Worm (Caenorhabditis elegans) whole organism, young adult: ENCODE measurements around the gene ddb-1.

Experiments used
- B0336.3 ChIP-seq: fragments of 200-800 bp; sonication (Bioruptor generic); IDR thresholded peaks from 2 replicates; pipeline ENCODE4 v1.3.6; 2022; ENCODE audit warnings: missing genetic modification characterization, missing compliant biosample characterization
- D2030.7 ChIP-seq: fragments of 200-800 bp; sonication (Bioruptor generic); IDR thresholded peaks from 2 replicates; pipeline ENCODE4 v1.3.6; 2022; ENCODE audit warnings: missing genetic modification reagents, missing genetic modification characterization, missing compliant biosample characterization
- F37B4.10 ChIP-seq: fragments of 200-800 bp; sonication (Bioruptor generic); IDR thresholded peaks from 2 replicates; pipeline ENCODE4 v1.3.6; 2022; ENCODE audit warnings: missing genetic modification characterization, missing compliant biosample characterization
- F52B5.7 ChIP-seq: sonication (generic microtip); optimal IDR thresholded peaks from 2 replicates; lab custom pipeline; 2016; ENCODE audit warnings: mild to moderate bottlenecking, missing genetic modification characterization, missing compliant biosample characterization
- F57C9.4 ChIP-seq: sonication (generic microtip); optimal IDR thresholded peaks from 2 replicates; lab custom pipeline; 2017; ENCODE audit warnings: mild to moderate bottlenecking, missing genetic modification characterization, missing compliant biosample characterization
- K11D2.4 ChIP-seq: fragments of 200-800 bp; sonication (Bioruptor generic); IDR thresholded peaks from 2 replicates; pipeline ENCODE4 v1.3.6; 2022; ENCODE audit warnings: missing genetic modification reagents, missing genetic modification characterization, missing compliant biosample characterization
- Y53F4B.3 ChIP-seq: fragments of 200-800 bp; sonication (Bioruptor generic); IDR thresholded peaks from 2 replicates; pipeline ENCODE4 v1.3.6; 2022; ENCODE audit warnings: missing genetic modification reagents, missing genetic modification characterization, missing compliant biosample characterization
- Y56A3A.18 ChIP-seq: fragments of 200-800 bp; sonication (Bioruptor generic); IDR thresholded peaks from 2 replicates; pipeline ENCODE4 v1.3.6; 2022; ENCODE audit warnings: missing genetic modification reagents, missing genetic modification characterization, missing compliant biosample characterization
- Y95B8A.8 ChIP-seq: fragments of 200-800 bp; sonication (Bioruptor generic); IDR thresholded peaks from 2 replicates; pipeline ENCODE4 v1.3.6; 2022; ENCODE audit warnings: missing genetic modification reagents, missing genetic modification characterization, missing compliant biosample characterization
- ZK185.1 ChIP-seq: sonication (generic microtip); optimal IDR thresholded peaks from 2 replicates; lab custom pipeline; 2016; ENCODE audit warnings: mild to moderate bottlenecking, missing genetic modification characterization, missing compliant biosample characterization; ENCODE audit not compliant: poor library complexity, severe bottlenecking
- ama-1 ChIP-seq, 3 experiments: fragments of 150-350 bp in 1 of 3; sonication (generic microtip) in 2 of 3; optimal IDR thresholded peaks; 2 replicates each; lab custom pipeline; 2014 to 2018; ENCODE audit warnings: missing biosample characterization in 2 of 3, missing genetic modification characterization in 2 of 3, missing genetic modification reagents in 2 of 3
- attf-3 ChIP-seq: fragments of 200-800 bp; sonication (Bioruptor generic); conservative IDR thresholded peaks from 2 replicates; pipeline ENCODE4 v1.3.6; 2022; ENCODE audit warnings: missing genetic modification reagents, missing genetic modification characterization, missing compliant biosample characterization
- attf-5 ChIP-seq: fragments of 200-800 bp; sonication (Bioruptor generic); optimal IDR thresholded peaks from 2 replicates; lab custom pipeline; 2018; ENCODE audit warnings: mild to moderate bottlenecking, missing genetic modification characterization, missing compliant biosample characterization
- ccch-3 ChIP-seq: fragments of 200-800 bp; sonication (Bioruptor generic); optimal IDR thresholded peaks from 2 replicates; lab custom pipeline; 2018; ENCODE audit warnings: mild to moderate bottlenecking, missing genetic modification characterization, missing compliant biosample characterization
- cebp-1 ChIP-seq, 2 experiments: fragments of 200-800 bp in 1 of 2; sonication (Bioruptor generic) in 1 of 2; sonication (generic microtip) in 1 of 2; IDR thresholded peaks in 1 of 2; optimal IDR thresholded peaks in 1 of 2; 2 replicates each; pipeline versions ENCODE4 v1.3.6 to Lab custom; 2017 to 2022; ENCODE audit warnings: missing compliant biosample characterization in 2 of 2, missing genetic modification characterization in 2 of 2, mild to moderate bottlenecking in 1 of 2, missing genetic modification reagents in 1 of 2, moderate library complexity in 1 of 2
- cebp-2 ChIP-seq: fragments of 200-800 bp; sonication (Bioruptor generic); IDR thresholded peaks from 2 replicates; pipeline ENCODE4 v1.3.6; 2022; ENCODE audit warnings: missing genetic modification characterization, missing compliant biosample characterization
- ceh-27 ChIP-seq: fragments of 200-800 bp; sonication (Bioruptor generic); optimal IDR thresholded peaks from 2 replicates; lab custom pipeline; 2018; ENCODE audit warnings: mild to moderate bottlenecking, missing genetic modification characterization, moderate library complexity, missing compliant biosample characterization
- ceh-58 ChIP-seq: fragments of 200-800 bp; sonication (Bioruptor generic); IDR thresholded peaks from 2 replicates; pipeline ENCODE4 v1.3.6; 2022; ENCODE audit warnings: missing genetic modification characterization, missing compliant biosample characterization
- ceh-91 ChIP-seq: fragments of 200-800 bp; sonication (Bioruptor generic); IDR thresholded peaks from 2 replicates; pipeline ENCODE4 v1.3.6; 2022; ENCODE audit warnings: missing genetic modification reagents, missing genetic modification characterization, missing compliant biosample characterization
- dpff-1 ChIP-seq: sonication (generic microtip); optimal IDR thresholded peaks from 2 replicates; lab custom pipeline; 2017; ENCODE audit warnings: mild to moderate bottlenecking, missing genetic modification characterization, missing compliant biosample characterization
- ekl-4 ChIP-seq: fragments of 200-800 bp; sonication (Bioruptor generic); IDR thresholded peaks from 2 replicates; pipeline ENCODE4 v1.3.6; 2022; ENCODE audit warnings: missing genetic modification reagents, missing genetic modification characterization, missing compliant biosample characterization
- fkh-3 ChIP-seq: sonication (generic microtip); optimal IDR thresholded peaks from 2 replicates; lab custom pipeline; 2016; ENCODE audit warnings: mild to moderate bottlenecking, missing genetic modification characterization, missing compliant biosample characterization
- gei-17 ChIP-seq: fragments of 200-800 bp; sonication (Bioruptor generic); optimal IDR thresholded peaks from 2 replicates; lab custom pipeline; 2018; ENCODE audit warnings: mild to moderate bottlenecking, missing genetic modification characterization, missing compliant biosample characterization
- hmg-1.2 ChIP-seq: fragments of 200-800 bp; sonication (Bioruptor generic); IDR thresholded peaks from 2 replicates; pipeline ENCODE4 v1.3.6; 2022; ENCODE audit warnings: missing genetic modification reagents, missing genetic modification characterization, missing compliant biosample characterization
- hrde-1 ChIP-seq: sonication (generic microtip); optimal IDR thresholded peaks from 2 replicates; lab custom pipeline; 2016; ENCODE audit warnings: missing genetic modification characterization, mild to moderate bottlenecking, missing compliant biosample characterization, moderate library complexity, missing genotype, missing genetic modification reagents, borderline replicate concordance
- hsf-1 ChIP-seq: fragments of 200-800 bp; sonication (Bioruptor generic); IDR thresholded peaks from 2 replicates; pipeline ENCODE4 v1.3.6; 2022; ENCODE audit warnings: missing genetic modification reagents, missing genetic modification characterization, missing compliant biosample characterization
- lin-26 ChIP-seq: fragments of 200-800 bp; sonication (Bioruptor generic); IDR thresholded peaks from 2 replicates; pipeline ENCODE4 v1.3.6; 2022; ENCODE audit warnings: missing genetic modification reagents, missing genetic modification characterization, missing compliant biosample characterization
- lin-35 ChIP-seq, 3 experiments: fragments of 150-350 bp in 2 of 3; sonication (generic microtip) in 1 of 3; optimal IDR thresholded peaks; 2 replicates each; lab custom pipeline; 2014 to 2018; ENCODE audit warnings: missing biosample characterization in 3 of 3, missing genetic modification characterization in 3 of 3, missing genetic modification reagents in 3 of 3
- lir-1 ChIP-seq: fragments of 200-800 bp; sonication (Bioruptor generic); conservative IDR thresholded peaks from 2 replicates; pipeline ENCODE4 v1.3.6; 2022; ENCODE audit warnings: missing genetic modification reagents, missing genetic modification characterization, missing compliant biosample characterization
- lsy-27 ChIP-seq: sonication (generic microtip); optimal IDR thresholded peaks from 2 replicates; lab custom pipeline; 2017; ENCODE audit warnings: missing genetic modification characterization, mild to moderate bottlenecking, missing compliant biosample characterization, antibody characterized with exemption, missing genotype, borderline replicate concordance; ENCODE audit not compliant: insufficient read depth
- madf-10 ChIP-seq: sonication (generic microtip); optimal IDR thresholded peaks from 2 replicates; lab custom pipeline; 2016; ENCODE audit warnings: mild to moderate bottlenecking, missing genetic modification characterization, missing compliant biosample characterization
- madf-3 ChIP-seq: fragments of 200-800 bp; sonication (Bioruptor generic); IDR thresholded peaks from 2 replicates; pipeline ENCODE4 v1.3.6; 2022; ENCODE audit warnings: missing genetic modification reagents, missing genetic modification characterization, missing compliant biosample characterization
- madf-6 ChIP-seq: fragments of 200-800 bp; sonication (Bioruptor generic); IDR thresholded peaks from 2 replicates; pipeline ENCODE4 v1.3.6; 2022; ENCODE audit warnings: missing genetic modification reagents, missing genetic modification characterization, missing compliant biosample characterization
- mcd-1 ChIP-seq: fragments of 200-800 bp; sonication (Bioruptor generic); IDR thresholded peaks from 2 replicates; pipeline ENCODE4 v1.3.6; 2022; ENCODE audit warnings: missing genetic modification reagents, missing genetic modification characterization, missing compliant biosample characterization
- nhr-80 ChIP-seq: sonication (generic microtip); optimal IDR thresholded peaks from 2 replicates; lab custom pipeline; 2016; ENCODE audit warnings: missing genetic modification characterization, missing compliant biosample characterization
- rpc-1 ChIP-seq, 2 experiments: fragments of 150-350 bp in 1 of 2; sonication (generic microtip) in 1 of 2; optimal IDR thresholded peaks; 2 replicates each; lab custom pipeline; 2014 to 2018; ENCODE audit warnings: missing biosample characterization in 1 of 2, missing genetic modification characterization in 1 of 2, missing genetic modification reagents in 1 of 2, missing genotype in 1 of 2
- sdz-38 ChIP-seq: sonication (generic microtip); optimal IDR thresholded peaks from 2 replicates; lab custom pipeline; 2016; ENCODE audit warnings: missing genotype, missing genetic modification characterization, missing compliant biosample characterization
- snpc-1.1 ChIP-seq: sonication (generic microtip); optimal IDR thresholded peaks from 2 replicates; lab custom pipeline; 2017; ENCODE audit warnings: missing genetic modification characterization, mild to moderate bottlenecking, missing compliant biosample characterization, antibody characterized with exemption, moderate library complexity, missing genotype, missing genetic modification reagents; ENCODE audit not compliant: insufficient read depth
- snpc-3.4 ChIP-seq: sonication (generic microtip); optimal IDR thresholded peaks from 2 replicates; lab custom pipeline; 2017; ENCODE audit warnings: missing genetic modification characterization, mild to moderate bottlenecking, missing compliant biosample characterization, antibody characterized with exemption, moderate library complexity, missing genotype, missing genetic modification reagents
- somi-1 ChIP-seq: fragments of 200-800 bp; sonication (Bioruptor generic); optimal IDR thresholded peaks from 2 replicates; lab custom pipeline; 2018; ENCODE audit warnings: mild to moderate bottlenecking, missing genetic modification characterization, missing compliant biosample characterization
- sptf-2 ChIP-seq: fragments of 200-800 bp; sonication (Bioruptor generic); optimal IDR thresholded peaks from 2 replicates; lab custom pipeline; 2018; ENCODE audit warnings: mild to moderate bottlenecking, missing genetic modification characterization, missing compliant biosample characterization
- unc-130 ChIP-seq: sonication (generic microtip); optimal IDR thresholded peaks from 2 replicates; lab custom pipeline; 2016; ENCODE audit warnings: missing genetic modification reagents, missing genetic modification characterization, missing compliant biosample characterization
- unc-62 ChIP-seq: fragments of 150-350 bp; optimal IDR thresholded peaks from 2 replicates; lab custom pipeline; 2014; ENCODE audit warnings: missing biosample characterization, missing genetic modification reagents, missing genetic modification characterization
- ztf-18 ChIP-seq: sonication (generic microtip); optimal IDR thresholded peaks from 2 replicates; lab custom pipeline; 2016; ENCODE audit warnings: missing genotype, mild to moderate bottlenecking, missing genetic modification characterization, missing compliant biosample characterization

Gene ddb-1

ce11 chrIV:12089551-12089950 lies 31.4 kb downstream of the ddb-1 start, which contains the start of gene F11A10.6 (continued):
- TF ChIP-seq Y95B8A.8 (GFP tag; lab: Robert Waterston, UW) = no peak
- TF ChIP-seq rpc-1 (optimal IDR thresholded peaks at IDR 0.05; lab: Kevin White, UChicago) = no peak
- no peak for TF ChIP-seq rpc-1 (tag; optimal IDR thresholded peaks at IDR 0.05; lab: Kevin White, UChicago)
- TF ChIP-seq nhr-80 (tag; lab: Kevin White, UChicago) = no peak
- TF ChIP-seq unc-130 = no peak

ce11 chrIV:12088898-12089297 lies 32.1 kb downstream of the ddb-1 start:
- TF ChIP-seq ztf-18 (tag; lab: Kevin White, UChicago) (no peak), dpff-1 (no peak), gei-17 (GFP tag; lab: Kevin White, UChicago) (no peak), ceh-58 (no peak), fkh-3 (tag; lab: Kevin White, UChicago) (no peak), F37B4.10 (GFP tag; lab: Robert Waterston, UW) (no peak), F57C9.4 (tag; lab: Kevin White, UChicago) (no peak), hmg-1.2 (GFP tag; lab: Robert Waterston, UW) (peak; percentile 54; the same call in 1 of the 2 replicates), ama-1 (optimal IDR thresholded peaks at IDR 0.05; lab: Kevin White, UChicago) (peak; percentile 1), ama-1 (GFP tag; optimal IDR thresholded peaks at IDR 0.05; lab: Kevin White, UChicago) (no peak), sdz-38 (no peak), snpc-1.1 (no peak), madf-6 (GFP tag; lab: Robert Waterston, UW) (peak; percentile 35; the same call in 1 of the 2 replicates), sptf-2 (no peak), nhr-80 (tag; lab: Kevin White, UChicago) (peak; percentile 14), K11D2.4 (no peak), madf-3 (GFP tag; lab: Robert Waterston, UW) (no peak), lin-26 (GFP tag; lab: Robert Waterston, UW) (no peak), snpc-3.4 (tag; lab: Kevin White, UChicago) (no peak), hsf-1 (0 out of 2 replicates have a peak, but pooled peaks have one; percentile 15), somi-1 (GFP tag; lab: Kevin White, UChicago) (no peak), ZK185.1 (tag; lab: Kevin White, UChicago) (no peak), attf-3 (GFP tag; lab: Robert Waterston, UW) (no peak), Y53F4B.3 (GFP tag; lab: Robert Waterston, UW) (no peak), lsy-27 (tag; lab: Kevin White, UChicago) (no peak), mcd-1 (GFP tag; lab: Robert Waterston, UW) (peak; percentile 48; the same call in 1 of the 2 replicates), attf-5 (peak; percentile 8), D2030.7 (GFP tag; lab: Robert Waterston, UW) (no peak), madf-10 (tag; lab: Kevin White, UChicago) (no peak), ceh-27 (GFP tag; lab: Kevin White, UChicago) (peak; percentile 39), unc-62 (no peak), Y56A3A.18 (GFP tag; lab: Robert Waterston, UW) (0 out of 2 replicates have a peak, but pooled peaks have one; percentile 10), cebp-1 (GFP tag; IDR thresholded peaks at IDR 0.05; lab: Robert Waterston, UW) (no peak), cebp-1 (tag; optimal IDR thresholded peaks at IDR 0.05; lab: Kevin White, UChicago) (peak; percentile 25), lir-1 (GFP tag; lab: Robert Waterston, UW) (no peak), hrde-1 (tag; lab: Kevin White, UChicago) (peak; percentile 19), F52B5.7 (tag; lab: Kevin White, UChicago) (peak; percentile 5), ekl-4 (GFP tag; lab: Robert Waterston, UW) (peak; percentile 66), cebp-2 (GFP tag; lab: Robert Waterston, UW) (0 out of 2 replicates have a peak, but pooled peaks have one; percentile 43), ceh-91 (GFP tag; lab: Robert Waterston, UW) (no peak), lin-35 (GFP tag; optimal IDR thresholded peaks at IDR 0.05; lab: Kevin White, UChicago) (peak in 1 of 3 experiments; percentile 14), B0336.3 (GFP tag; lab: Robert Waterston, UW) (0 out of 2 replicates have a peak, but pooled peaks have one; percentile 39), ccch-3 (GFP tag; lab: Kevin White, UChicago) (no peak)
